Worm (Caenorhabditis elegans) whole organism, early embryonic: ENCODE data around the gene nish-1.

ENCODE experiments used
- B0310.2 ChIP-seq: sonication (generic microtip); optimal IDR thresholded peaks from 2 replicates; lab custom pipeline; 2016; ENCODE audit warnings: mild to moderate bottlenecking, missing genetic modification characterization, missing compliant biosample characterization
- F13C5.2 ChIP-seq: sonication (generic microtip); optimal IDR thresholded peaks from 2 replicates; lab custom pipeline; 2017; ENCODE audit warnings: mild to moderate bottlenecking, missing genetic modification characterization, inconsistent platforms, missing compliant biosample characterization
- aly-1 ChIP-seq: sonication (generic microtip); optimal IDR thresholded peaks from 2 replicates; lab custom pipeline; 2016; ENCODE audit warnings: missing genetic modification characterization, missing compliant biosample characterization
- ama-1 ChIP-seq: fragments of 150-350 bp; optimal IDR thresholded peaks from 2 replicates; lab custom pipeline; 2014
- ceh-13 ChIP-seq: fragments of 200-800 bp; sonication (Bioruptor generic); optimal IDR thresholded peaks from 2 replicates; lab custom pipeline; 2018; ENCODE audit warnings: mild to moderate bottlenecking, missing genetic modification characterization, missing compliant biosample characterization
- ceh-36 ChIP-seq: sonication (generic microtip); optimal IDR thresholded peaks from 2 replicates; lab custom pipeline; 2016; ENCODE audit warnings: missing genetic modification characterization, inconsistent platforms, missing compliant biosample characterization
- ets-7 ChIP-seq: sonication (generic microtip); optimal IDR thresholded peaks from 2 replicates; lab custom pipeline; 2016; ENCODE audit warnings: missing genotype, missing genetic modification characterization, missing compliant biosample characterization
- flt-1 ChIP-seq: fragments of 200-800 bp; sonication (Bioruptor generic); IDR thresholded peaks from 2 replicates; pipeline ENCODE4 v1.3.6; 2022; ENCODE audit warnings: missing genetic modification characterization, missing compliant biosample characterization
- hmbx-1 ChIP-seq: sonication (generic microtip); optimal IDR thresholded peaks from 2 replicates; lab custom pipeline; 2016; ENCODE audit warnings: mild to moderate bottlenecking, missing genetic modification characterization, missing compliant biosample characterization
- hmg-4 ChIP-seq: fragments of 200-800 bp; sonication (Bioruptor generic); optimal IDR thresholded peaks from 2 replicates; lab custom pipeline; 2018; ENCODE audit warnings: mild to moderate bottlenecking, missing genetic modification characterization, missing compliant biosample characterization
- hnd-1 ChIP-seq: sonication (generic microtip); optimal IDR thresholded peaks from 2 replicates; lab custom pipeline; 2016; ENCODE audit warnings: missing genetic modification characterization, missing compliant biosample characterization
- pes-1 ChIP-seq: fragments of 200-800 bp; sonication (Bioruptor generic); IDR thresholded peaks from 2 replicates; pipeline ENCODE4 v1.3.6; 2022; ENCODE audit warnings: missing genetic modification reagents, missing genetic modification characterization, missing compliant biosample characterization
- scrt-1 ChIP-seq: fragments of 200-800 bp; sonication (Bioruptor generic); IDR thresholded peaks from 2 replicates; pipeline ENCODE4 v1.3.6; 2022; ENCODE audit warnings: missing genetic modification characterization, missing compliant biosample characterization
- sea-1 ChIP-seq: fragments of 200-800 bp; sonication (Bioruptor generic); conservative IDR thresholded peaks from 2 replicates; pipeline ENCODE4 v1.3.6; 2022; ENCODE audit warnings: missing genetic modification characterization, missing compliant biosample characterization
- tbx-11 ChIP-seq: fragments of 200-800 bp; sonication (Bioruptor generic); IDR thresholded peaks from 2 replicates; pipeline ENCODE4 v1.3.6; 2022; ENCODE audit warnings: missing genetic modification characterization, missing compliant biosample characterization
- tbx-37 ChIP-seq: fragments of 200-800 bp; sonication (Bioruptor generic); conservative IDR thresholded peaks from 2 replicates; pipeline ENCODE4 v1.3.6; 2022; ENCODE audit warnings: missing genetic modification reagents, missing genetic modification characterization, missing compliant biosample characterization
- tra-4 ChIP-seq: sonication (generic microtip); optimal IDR thresholded peaks from 2 replicates; lab custom pipeline; 2017; ENCODE audit warnings: missing genetic modification characterization, missing compliant biosample characterization

Gene nish-1

DNA sequence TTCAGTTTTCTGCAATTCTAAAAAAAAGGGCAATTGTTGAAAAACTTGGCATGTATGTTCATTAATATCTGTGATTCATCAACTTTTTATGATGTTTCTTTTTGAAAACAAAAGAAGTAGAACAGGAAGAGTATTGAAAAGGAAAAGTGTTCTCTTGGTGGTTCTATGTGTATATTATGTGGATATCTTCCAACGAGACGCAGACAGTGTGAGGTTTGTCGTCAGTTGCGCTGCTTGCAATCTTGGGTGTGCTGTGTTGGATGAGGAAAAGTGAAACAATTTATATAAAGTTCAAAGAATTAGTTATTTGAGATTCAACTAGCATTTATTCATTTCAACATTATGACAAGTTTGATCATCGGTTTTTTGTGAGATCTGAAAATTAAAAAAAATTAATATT, 11.7 kb upstream of the nish-1 start:
- no peak for TF ChIP-seq tbx-11 (GFP tag; lab: Robert Waterston, UW)
- no peak for TF ChIP-seq B0310.2 (tag; lab: Kevin White, UChicago)
- TF ChIP-seq F13C5.2 = no peak
- no peak for TF ChIP-seq ceh-13 (GFP tag; lab: Kevin White, UChicago)
- TF ChIP-seq tbx-37 (GFP tag; lab: Robert Waterston, UW) = no peak
- TF ChIP-seq hmg-4 (GFP tag; lab: Kevin White, UChicago) = no peak
- TF ChIP-seq ets-7 = no peak
- TF ChIP-seq scrt-1 (GFP tag; lab: Robert Waterston, UW) = no peak
- no peak for TF ChIP-seq pes-1 (GFP tag; lab: Robert Waterston, UW)
- no peak for TF ChIP-seq tra-4 (tag; lab: Kevin White, UChicago)
- no peak for TF ChIP-seq ama-1
- no peak for TF ChIP-seq hmbx-1
- TF ChIP-seq ceh-36 (tag; lab: Kevin White, UChicago) = no peak
- TF ChIP-seq hnd-1 (tag; lab: Kevin White, UChicago) = no peak
- TF ChIP-seq flt-1 (GFP tag; lab: Robert Waterston, UW) = no peak
- TF ChIP-seq sea-1 (GFP tag; lab: Robert Waterston, UW) = no peak
- no peak for TF ChIP-seq aly-1 (tag; lab: Kevin White, UChicago)

DNA sequence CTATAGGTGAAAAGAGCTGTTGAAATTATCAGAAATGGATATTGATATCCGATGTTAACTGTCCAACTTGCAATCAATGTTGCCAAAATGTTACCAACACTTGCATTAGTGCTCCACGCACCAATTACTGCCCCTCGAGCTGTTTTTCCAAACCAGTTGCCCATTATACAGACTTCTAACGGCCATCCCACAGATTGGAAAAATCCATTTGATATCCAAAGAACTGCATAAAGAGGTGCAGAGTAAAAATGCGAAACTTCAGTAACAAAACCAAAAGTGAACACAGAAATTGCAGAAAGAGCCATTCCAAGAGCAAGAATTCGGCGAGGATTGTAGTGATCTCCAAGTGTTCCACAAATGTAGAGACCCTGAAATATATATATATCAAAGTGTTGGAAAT, 10.1 kb upstream of the nish-1 start:
- TF ChIP-seq sea-1 (GFP tag; lab: Robert Waterston, UW) (no peak), ama-1 (no peak), pes-1 (GFP tag; lab: Robert Waterston, UW) (no peak), tbx-37 (GFP tag; lab: Robert Waterston, UW) (no peak), flt-1 (GFP tag; lab: Robert Waterston, UW) (no peak), ets-7 (no peak)

DNA sequence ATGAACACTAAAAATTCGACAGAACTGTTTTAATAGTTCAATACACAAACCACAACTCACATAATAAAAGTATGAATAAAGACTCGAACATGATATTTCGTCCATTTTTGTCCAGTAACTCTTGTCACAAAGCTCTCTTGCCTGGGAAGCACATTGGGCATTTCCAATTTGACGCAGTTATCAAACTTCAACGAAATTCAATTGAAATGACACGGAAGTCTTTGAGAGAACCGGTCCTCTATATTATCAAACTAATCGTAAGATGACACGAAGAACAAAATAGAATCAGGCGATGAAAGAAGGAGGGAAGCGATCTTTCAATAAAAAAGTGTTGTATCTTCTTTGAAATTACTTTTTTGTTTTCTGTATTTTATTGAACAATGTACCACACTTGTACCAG, 9.1 kb upstream of the nish-1 start, which contains the start of gene T11G6.3:
TSS of gene T11G6.3 (minus strand) at position 189 of the 400 bp plus-strand sequence.
- no peak for TF ChIP-seq tbx-11 (GFP tag; lab: Robert Waterston, UW)
- no peak for TF ChIP-seq scrt-1 (GFP tag; lab: Robert Waterston, UW)

DNA sequence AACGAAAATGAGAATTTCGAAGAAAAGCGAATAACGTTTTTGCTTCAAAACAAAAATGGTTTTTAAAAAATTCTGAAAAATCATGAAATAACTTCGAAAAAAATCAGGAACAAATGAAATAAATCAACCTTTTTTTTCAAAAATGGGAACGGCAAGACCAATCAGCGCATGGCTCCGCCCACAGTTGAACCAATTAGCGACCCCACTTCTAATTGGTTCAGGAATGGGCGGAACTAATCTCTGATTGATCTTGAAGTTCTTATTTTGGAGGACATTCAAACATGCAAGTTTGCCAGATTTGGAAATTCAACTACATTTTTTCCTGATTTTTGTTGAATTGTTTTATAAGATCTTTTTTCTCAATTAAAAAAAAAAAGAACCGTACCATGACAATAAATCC, 8.2 kb upstream of the nish-1 start:
- TF ChIP-seq ceh-36 (tag; lab: Kevin White, UChicago) = no peak
- no peak for TF ChIP-seq scrt-1 (GFP tag; lab: Robert Waterston, UW)
- no peak for TF ChIP-seq B0310.2 (tag; lab: Kevin White, UChicago)
- TF ChIP-seq F13C5.2 = no peak
- TF ChIP-seq hmg-4 (GFP tag; lab: Kevin White, UChicago) = no peak
- TF ChIP-seq tbx-11 (GFP tag; lab: Robert Waterston, UW) = no peak

DNA sequence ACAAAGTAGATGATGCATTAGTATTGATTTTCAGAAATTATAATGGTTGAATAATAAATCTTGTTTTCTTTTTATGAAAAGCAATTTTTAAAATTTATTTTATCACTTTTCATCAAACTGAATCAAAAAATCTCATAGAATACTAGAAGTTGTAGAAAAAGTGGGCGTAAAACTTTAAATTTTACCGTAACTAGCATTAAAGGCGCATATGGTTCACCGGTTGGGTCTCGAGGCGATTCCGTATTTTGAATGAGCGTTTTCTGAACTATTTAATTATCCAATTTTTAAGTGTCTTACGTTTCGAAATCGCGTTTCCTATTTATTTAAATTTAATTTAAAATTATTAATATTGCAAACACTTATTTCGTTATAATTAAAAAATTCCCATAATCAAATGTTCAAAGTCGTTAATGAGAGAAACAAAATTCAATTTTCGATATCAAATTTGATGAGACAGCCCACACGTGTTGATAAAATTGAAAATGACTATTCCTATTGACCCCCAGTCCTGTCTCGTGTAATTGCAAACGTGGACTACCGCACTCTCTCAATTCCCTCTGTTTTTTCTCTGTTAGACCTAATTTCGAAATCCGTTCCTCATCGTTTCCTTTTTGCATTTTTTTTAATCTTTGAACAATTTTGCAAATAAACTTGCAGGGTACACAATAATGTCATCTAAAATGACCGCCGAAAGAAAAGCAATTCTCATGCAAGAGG, 5.7 kb upstream of the nish-1 start, which contains the start of the genes T11G6.2 and hars-1:
TSS of gene T11G6.2 (minus strand) at position 197 of the 717 bp plus-strand sequence.
TSS of gene hars-1 (plus strand) at position 658 of the 717 bp plus-strand sequence.
- no peak for TF ChIP-seq tbx-11 (GFP tag; lab: Robert Waterston, UW)
- no peak for TF ChIP-seq B0310.2 (tag; lab: Kevin White, UChicago)

DNA sequence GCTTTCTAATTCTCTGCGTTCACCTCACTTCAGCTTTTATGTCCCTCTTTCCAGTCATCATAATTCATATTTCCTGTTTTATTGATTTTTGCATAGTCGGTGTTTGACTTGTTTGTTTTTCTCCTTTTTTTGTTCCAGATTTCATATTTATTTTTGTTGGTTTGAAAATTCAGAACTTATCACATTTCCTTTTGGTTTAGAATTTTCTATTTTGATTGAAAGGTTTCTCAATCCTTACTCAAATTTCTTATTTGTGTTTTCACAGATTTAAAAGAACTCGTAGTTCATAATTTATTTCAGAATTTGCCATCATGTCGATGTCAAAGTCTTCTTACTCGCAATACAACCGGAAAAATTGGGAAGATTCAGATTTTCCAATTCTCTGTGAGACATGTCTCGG, 3.0 kb upstream of the nish-1 start, which contains the start of gene rbm-22:
TSS of gene rbm-22 (plus strand) at position 301 of the 400 bp plus-strand sequence.
- no peak for TF ChIP-seq hnd-1 (tag; lab: Kevin White, UChicago)
- TF ChIP-seq hmg-4 (GFP tag; lab: Kevin White, UChicago) = no peak
- TF ChIP-seq ceh-36 (tag; lab: Kevin White, UChicago) = no peak

DNA sequence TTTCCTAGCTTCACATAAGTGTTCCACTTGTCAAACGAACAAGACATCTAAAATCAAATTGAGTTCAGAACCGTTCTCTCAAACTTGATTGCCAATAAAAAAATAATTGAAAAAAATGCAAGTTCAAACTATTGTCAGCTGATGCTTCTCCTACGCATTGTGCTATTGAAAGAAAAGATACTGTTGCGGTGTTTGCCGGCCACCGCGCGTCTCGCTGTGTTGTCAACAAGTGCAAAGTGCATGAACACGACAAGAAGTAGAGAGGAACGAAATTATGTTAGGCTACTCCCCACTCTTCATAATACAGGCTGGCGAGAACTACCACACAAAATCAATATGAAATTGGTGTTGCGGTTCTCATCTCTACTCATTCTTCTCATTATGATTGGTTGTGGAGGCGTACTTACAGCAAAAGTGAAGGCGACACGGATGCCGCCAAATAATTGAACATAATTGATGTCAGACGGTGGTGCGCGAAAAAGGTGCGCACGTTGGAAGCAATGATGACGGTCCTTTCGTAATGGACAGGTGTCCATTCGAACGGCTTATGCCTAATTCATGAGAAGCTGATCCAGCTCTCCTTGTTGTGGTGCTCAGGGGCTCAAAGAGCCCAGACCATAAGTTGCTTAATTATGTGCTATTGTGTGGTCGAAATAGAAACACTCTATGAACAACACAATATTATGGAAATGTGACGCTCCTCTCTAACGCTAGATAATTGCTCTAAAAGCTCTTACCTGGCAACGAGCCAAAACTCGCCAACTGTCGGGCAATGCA, 3.4 kb downstream of the nish-1 start:
- TF ChIP-seq sea-1 (GFP tag; lab: Robert Waterston, UW) (no peak), B0310.2 (tag; lab: Kevin White, UChicago) (no peak), pes-1 (GFP tag; lab: Robert Waterston, UW) (no peak), aly-1 (tag; lab: Kevin White, UChicago) (no peak), hmbx-1 (no peak), tra-4 (tag; lab: Kevin White, UChicago) (no peak), tbx-11 (GFP tag; lab: Robert Waterston, UW) (no peak), ceh-36 (tag; lab: Kevin White, UChicago) (no peak), F13C5.2 (no peak)

DNA sequence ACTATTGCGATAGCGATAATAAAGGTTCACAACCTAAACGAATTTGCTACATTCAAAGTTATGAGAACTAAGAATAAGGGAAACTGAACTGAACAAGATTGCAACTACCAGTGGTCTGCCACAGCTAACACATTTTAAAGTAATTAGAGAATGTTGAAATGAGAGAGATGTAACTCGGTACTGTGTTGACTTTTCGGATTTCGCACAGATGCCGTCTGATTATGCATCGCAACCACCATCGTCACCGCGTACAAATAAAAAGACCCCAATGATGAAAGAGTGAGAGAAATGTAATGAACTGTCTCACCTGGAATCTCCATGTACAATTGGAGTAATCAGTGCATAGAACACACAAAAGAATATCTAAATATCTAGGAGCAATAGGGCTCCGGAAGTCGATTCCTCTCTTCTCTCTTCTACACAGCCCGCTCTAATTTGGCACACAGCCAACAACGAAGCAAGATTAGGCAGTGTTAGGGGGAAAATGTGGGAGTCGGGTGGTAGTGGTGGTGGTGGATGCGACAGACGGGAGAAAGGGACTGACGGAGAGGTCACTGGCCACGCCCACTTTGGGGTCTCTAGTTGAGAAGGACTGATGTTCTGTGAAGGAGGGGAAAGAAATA, 4.6 kb downstream of the nish-1 start, which contains the start of gene F13E9.11:
TSS of gene F13E9.11 (minus strand) at position 507 of the 623 bp plus-strand sequence.
- TF ChIP-seq tra-4 (tag; lab: Kevin White, UChicago) (no peak), aly-1 (tag; lab: Kevin White, UChicago) (no peak), tbx-37 (GFP tag; lab: Robert Waterston, UW) (no peak), ceh-36 (tag; lab: Kevin White, UChicago) (no peak), tbx-11 (GFP tag; lab: Robert Waterston, UW) (0 out of 2 replicates have a peak, but pooled peaks have one; percentile 48), flt-1 (GFP tag; lab: Robert Waterston, UW) (no peak), F13C5.2 (no peak), scrt-1 (GFP tag; lab: Robert Waterston, UW) (no peak), hmg-4 (GFP tag; lab: Kevin White, UChicago) (peak; percentile 10), ets-7 (peak; percentile 51)
